Fruit fly (Drosophila melanogaster): ENCODE data around the gene CG14658.
A peak's percentile ranks its signal among the peaks of the same experiment; 100 is the strongest.

Gene CG14658

dm6 chr3R:4821098-4821605 is 9.2 kb downstream of the CG14658 start, which contains the start of gene CG14657 (continued):
- TF ChIP-seq Hey (tag; optimal IDR thresholded peaks at IDR 0.05) (no peak), Aef1 (GFP tag; IDR thresholded peaks at IDR 0.05) (no peak), stwl (tag; optimal IDR thresholded peaks at IDR 0.05) (peak; percentile 94), CG15479 (GFP tag; optimal IDR thresholded peaks at IDR 0.05) (peak; percentile 10), MBD-R2 (GFP tag; IDR thresholded peaks at IDR 0.05) (peak; percentile 62), Poxn (GFP tag; IDR thresholded peaks at IDR 0.05) (no peak), zfh2 (GFP tag; optimal IDR thresholded peaks at IDR 0.05) (no peak), Hr3 (GFP tag; optimal IDR thresholded peaks at IDR 0.05) (no peak), phol (tag; optimal IDR thresholded peaks at IDR 0.05) (peak; percentile 93), CG30020 (tag; optimal IDR thresholded peaks at IDR 0.05) (peak; percentile 50), peb (GFP tag; IDR thresholded peaks at IDR 0.05) (no peak), grn (GFP tag; optimal IDR thresholded peaks at IDR 0.05) (no peak), CG15601 (tag; optimal IDR thresholded peaks at IDR 0.05) (peak; percentile 40), Side (GFP tag; optimal IDR thresholded peaks at IDR 0.05) (peak; percentile 44), CG9727 (GFP tag; optimal IDR thresholded peaks at IDR 0.05) (peak; percentile 27), Med (GFP tag) (peak; percentile 77), CG10979 (tag; optimal IDR thresholded peaks at IDR 0.05) (peak; percentile 14), CoRest (tag; optimal IDR thresholded peaks at IDR 0.05) (no peak), ranshi (GFP tag; IDR thresholded peaks at IDR 0.05) (no peak), nmo (GFP tag; optimal IDR thresholded peaks at IDR 0.05) (peak; percentile 29), Hand (GFP tag; optimal IDR thresholded peaks at IDR 0.05) (no peak), wdn (GFP tag; IDR thresholded peaks at IDR 0.05) (no peak), CG18764 (GFP tag; optimal IDR thresholded peaks at IDR 0.05) (no peak), CG3407 (GFP tag; optimal IDR thresholded peaks at IDR 0.05) (no peak), Dll (GFP tag; IDR thresholded peaks at IDR 0.05; ENCODE audit: partially characterized antibody) (peak; percentile 98), CG12744 (GFP tag; optimal IDR thresholded peaks at IDR 0.05) (no peak), fd102C (GFP tag; optimal IDR thresholded peaks at IDR 0.05) (no peak), Hr39 (optimal IDR thresholded peaks at IDR 0.05) (no peak), CG12299 (tag; optimal IDR thresholded peaks at IDR 0.05) (peak; percentile 60), BEAF-32 (GFP tag; optimal IDR thresholded peaks at IDR 0.05) (peak; percentile 92), YL-1 (GFP tag; optimal IDR thresholded peaks at IDR 0.05) (peak; percentile 86), CG10267 (tag; optimal IDR thresholded peaks at IDR 0.05) (peak; percentile 43), CG14667 (GFP tag; IDR thresholded peaks at IDR 0.05) (no peak), zf30C (GFP tag; optimal IDR thresholded peaks at IDR 0.05) (no peak), CG3995 (GFP tag; optimal IDR thresholded peaks at IDR 0.05) (peak; percentile 52), gfzf (GFP tag; optimal IDR thresholded peaks at IDR 0.05) (peak; percentile 88), CG14860 (GFP tag; IDR thresholded peaks at IDR 0.05; ENCODE audit: partially characterized antibody) (peak; percentile 89), CrebB (tag; optimal IDR thresholded peaks at IDR 0.05) (peak; percentile 13), CG31365 (tag; optimal IDR thresholded peaks at IDR 0.05) (no peak), Atf6 (GFP tag; IDR thresholded peaks at IDR 0.05) (no peak), Nf-YB (GFP tag; optimal IDR thresholded peaks at IDR 0.05) (no peak), lbe (GFP tag; optimal IDR thresholded peaks at IDR 0.05) (peak; percentile 58), CG17361 (GFP tag; IDR thresholded peaks at IDR 0.05) (peak; percentile 46; the same call in 2 of the 3 replicates), CG34224 (GFP tag; IDR thresholded peaks at IDR 0.05; ENCODE audit: partially characterized antibody) (peak; percentile 94), sug (tag; optimal IDR thresholded peaks at IDR 0.05) (peak; percentile 46), CG1792 (GFP tag; optimal IDR thresholded peaks at IDR 0.05) (no peak), CG14014 (GFP tag; IDR thresholded peaks at IDR 0.05) (no peak), D (optimal IDR thresholded peaks at IDR 0.05) (peak; percentile 76), D (GFP tag; optimal IDR thresholded peaks at IDR 0.05) (no peak), CG13123 (GFP tag; optimal IDR thresholded peaks at IDR 0.05) (no peak), unc-4 (GFP tag; IDR thresholded peaks at IDR 0.05; ENCODE audit: partially characterized antibody) (peak; percentile 97)

All from whole organism, embryonic.